Fruit fly (Drosophila melanogaster): ENCODE results near the gene CG7304.

Gene CG7304

DNA sequence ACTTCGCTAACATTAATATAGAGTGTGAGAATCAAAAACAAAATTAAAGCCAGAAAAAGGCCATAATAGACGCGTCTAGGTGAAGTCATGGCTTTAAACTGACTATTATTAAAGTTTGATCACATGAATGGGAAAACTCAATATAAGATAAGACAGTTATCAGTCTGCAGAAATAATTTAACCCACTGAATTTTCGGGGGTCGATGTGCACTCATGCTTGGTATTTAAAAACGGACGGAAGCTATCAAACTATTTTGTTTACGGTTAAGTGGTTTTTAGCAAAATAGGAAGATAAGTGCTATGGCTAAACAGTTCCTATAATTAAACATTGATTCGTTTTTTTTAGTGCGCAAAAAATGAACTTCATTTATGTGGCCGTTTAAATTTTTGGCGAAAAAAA lies 12.4 kb downstream of the CG7304 start, which contains the start of gene CG34451:
Gene CG34451, minus strand, starts transcription at position 101 of the 400 bp plus-strand sequence.
- TF ChIP-seq CG5204 (GFP tag; optimal IDR thresholded peaks at IDR 0.05), result no peak
- TF ChIP-seq Hr96 (GFP tag; optimal IDR thresholded peaks at IDR 0.05), result no peak
- no peak for TF ChIP-seq kay (GFP tag; ENCODE audit: borderline replicate concordance)
- no peak for TF ChIP-seq Clk (GFP tag; optimal IDR thresholded peaks at IDR 0.05)
- TF ChIP-seq ovo (GFP tag; optimal IDR thresholded peaks at IDR 0.05), result no peak
- TF ChIP-seq CG12768 (GFP tag; optimal IDR thresholded peaks at IDR 0.05), result no peak
- TF ChIP-seq pad (GFP tag; optimal IDR thresholded peaks at IDR 0.05), result no peak
- no peak for TF ChIP-seq CG33017 (tag; optimal IDR thresholded peaks at IDR 0.05)
- no peak for TF ChIP-seq CG7101 (tag; optimal IDR thresholded peaks at IDR 0.05)
- no peak for TF ChIP-seq CG7045 (GFP tag; optimal IDR thresholded peaks at IDR 0.05)
- no peak for TF ChIP-seq toe (GFP tag; optimal IDR thresholded peaks at IDR 0.05)

DNA sequence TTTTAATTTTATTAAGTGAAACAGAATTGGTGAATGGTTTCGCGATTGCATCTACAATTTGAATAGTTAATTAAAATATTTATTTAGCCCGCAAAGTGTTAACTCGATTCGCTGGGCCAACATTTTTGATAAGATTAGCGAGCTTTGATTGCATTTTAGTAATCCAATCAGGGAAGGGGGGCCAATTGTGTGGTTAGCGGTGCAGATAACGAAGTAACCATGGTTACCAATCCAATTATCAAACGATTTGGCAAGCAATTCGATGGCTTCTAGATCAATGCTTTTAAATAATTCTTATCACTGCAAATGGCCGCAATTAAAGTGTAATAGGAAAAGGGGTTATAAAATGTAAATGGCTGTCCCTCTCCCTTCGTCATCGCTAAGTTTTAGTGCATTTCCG lies 12.9 kb downstream of the CG7304 start:
- no peak for TF ChIP-seq Mnt (GFP tag; optimal IDR thresholded peaks at IDR 0.05)
- TF ChIP-seq cic (GFP tag; optimal IDR thresholded peaks at IDR 0.05), result no peak

- TF ChIP-seq Mnt (GFP tag; optimal IDR thresholded peaks at IDR 0.05), result no peak
- TF ChIP-seq pad (GFP tag; optimal IDR thresholded peaks at IDR 0.05), result no peak
- no peak for TF ChIP-seq toe (GFP tag; optimal IDR thresholded peaks at IDR 0.05)
- TF ChIP-seq kay (GFP tag; ENCODE audit: borderline replicate concordance), result no peak
- TF ChIP-seq CG11617 (GFP tag; optimal IDR thresholded peaks at IDR 0.05), result no peak
- no peak for TF ChIP-seq bab1 (GFP tag; optimal IDR thresholded peaks at IDR 0.05)
- TF ChIP-seq Crg-1 (GFP tag; optimal IDR thresholded peaks at IDR 0.05), result no peak
- no peak for TF ChIP-seq CG5204 (GFP tag; optimal IDR thresholded peaks at IDR 0.05)
- no peak for TF ChIP-seq cnc (optimal IDR thresholded peaks at IDR 0.05)
- no peak for TF ChIP-seq tj (GFP tag; optimal IDR thresholded peaks at IDR 0.05)
These were observed 13.4 kb downstream of the CG7304 start for dm6 chr3L:15692794-15693532.

dm6 chr3L:15694406-15694805 lies 14.9 kb downstream of the CG7304 start:
- no peak for TF ChIP-seq ovo (GFP tag; optimal IDR thresholded peaks at IDR 0.05)
- TF ChIP-seq CG7101 (tag; optimal IDR thresholded peaks at IDR 0.05), result peak; percentile 4

DNA sequence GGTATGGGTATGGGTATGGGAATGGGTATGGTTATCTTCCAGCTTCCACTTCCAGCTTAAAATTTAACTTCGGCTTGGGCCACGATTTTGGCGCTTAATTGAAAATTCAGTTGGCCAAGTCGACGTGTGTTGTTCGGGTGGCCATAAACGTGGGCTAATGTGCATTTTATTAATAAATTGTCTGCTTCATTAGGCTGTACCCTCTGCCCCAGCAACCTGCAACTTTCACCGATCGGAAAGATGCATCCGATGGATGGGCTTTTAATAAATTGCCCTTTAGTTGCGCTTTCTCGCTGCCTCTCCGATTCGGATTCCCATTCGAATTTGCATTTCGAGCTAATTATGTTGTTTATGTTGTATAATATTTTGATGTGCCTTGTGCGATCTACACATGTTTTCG lies 15.7 kb downstream of the CG7304 start:
- TF ChIP-seq bab1 (GFP tag; optimal IDR thresholded peaks at IDR 0.05) (no peak), CG11617 (GFP tag; optimal IDR thresholded peaks at IDR 0.05) (no peak), toe (GFP tag; optimal IDR thresholded peaks at IDR 0.05) (no peak), CG7045 (GFP tag; optimal IDR thresholded peaks at IDR 0.05) (no peak), Clk (GFP tag; optimal IDR thresholded peaks at IDR 0.05) (no peak), CG7101 (tag; optimal IDR thresholded peaks at IDR 0.05) (no peak)

dm6 chr3L:15697916-15698315 lies 18.4 kb downstream of the CG7304 start:
- no peak for TF ChIP-seq CG14711 (tag; optimal IDR thresholded peaks at IDR 0.05)
- no peak for TF ChIP-seq toe (GFP tag; optimal IDR thresholded peaks at IDR 0.05)
- no peak for TF ChIP-seq cnc (optimal IDR thresholded peaks at IDR 0.05)
- no peak for TF ChIP-seq kay (GFP tag; ENCODE audit: borderline replicate concordance)
- TF ChIP-seq CG7101 (tag; optimal IDR thresholded peaks at IDR 0.05), result no peak
- TF ChIP-seq cic (GFP tag; optimal IDR thresholded peaks at IDR 0.05), result no peak
- TF ChIP-seq Clk (GFP tag; optimal IDR thresholded peaks at IDR 0.05), result no peak
- TF ChIP-seq CG5204 (GFP tag; optimal IDR thresholded peaks at IDR 0.05), result no peak
- TF ChIP-seq Hr96 (GFP tag; optimal IDR thresholded peaks at IDR 0.05), result no peak
- TF ChIP-seq Mnt (GFP tag; optimal IDR thresholded peaks at IDR 0.05), result no peak
- no peak for TF ChIP-seq bab1 (GFP tag; optimal IDR thresholded peaks at IDR 0.05)
- TF ChIP-seq Crg-1 (GFP tag; optimal IDR thresholded peaks at IDR 0.05), result no peak
- TF ChIP-seq CG11617 (GFP tag; optimal IDR thresholded peaks at IDR 0.05), result no peak
- no peak for TF ChIP-seq CG12768 (GFP tag; optimal IDR thresholded peaks at IDR 0.05)
- no peak for TF ChIP-seq CG33017 (tag; optimal IDR thresholded peaks at IDR 0.05)
- TF ChIP-seq pad (GFP tag; optimal IDR thresholded peaks at IDR 0.05), result no peak
- no peak for TF ChIP-seq CG1620 (GFP tag; optimal IDR thresholded peaks at IDR 0.05)

dm6 chr3L:15699626-15700337 lies 20.3 kb downstream of the CG7304 start, which contains the start of gene comm2:
Gene comm2 (minus strand): TSS chr3L:15699850.
- TF ChIP-seq Hr96 (GFP tag; optimal IDR thresholded peaks at IDR 0.05), result no peak
- TF ChIP-seq toe (GFP tag; optimal IDR thresholded peaks at IDR 0.05), result no peak
- no peak for TF ChIP-seq bab1 (GFP tag; optimal IDR thresholded peaks at IDR 0.05)
- no peak for TF ChIP-seq cic (GFP tag; optimal IDR thresholded peaks at IDR 0.05)
- TF ChIP-seq ovo (GFP tag; optimal IDR thresholded peaks at IDR 0.05), result no peak
- TF ChIP-seq Crg-1 (GFP tag; optimal IDR thresholded peaks at IDR 0.05), result no peak
- no peak for TF ChIP-seq CG5204 (GFP tag; optimal IDR thresholded peaks at IDR 0.05)

All from whole organism, adult.